Worm (Caenorhabditis elegans) whole organism, early embryonic: ENCODE data around the gene C34H4.1.

ENCODE experiments used
- ama-1 ChIP-seq: fragments of 150-350 bp; optimal IDR thresholded peaks from 2 replicates; lab custom pipeline; 2014
- flt-1 ChIP-seq: fragments of 200-800 bp; sonication (Bioruptor generic); IDR thresholded peaks from 2 replicates; pipeline ENCODE4 v1.3.6; 2022; ENCODE audit warnings: missing genetic modification characterization, missing compliant biosample characterization
- hmg-4 ChIP-seq: fragments of 200-800 bp; sonication (Bioruptor generic); optimal IDR thresholded peaks from 2 replicates; lab custom pipeline; 2018; ENCODE audit warnings: mild to moderate bottlenecking, missing genetic modification characterization, missing compliant biosample characterization
- pes-1 ChIP-seq: fragments of 200-800 bp; sonication (Bioruptor generic); IDR thresholded peaks from 2 replicates; pipeline ENCODE4 v1.3.6; 2022; ENCODE audit warnings: missing genetic modification reagents, missing genetic modification characterization, missing compliant biosample characterization
- tbx-11 ChIP-seq: fragments of 200-800 bp; sonication (Bioruptor generic); IDR thresholded peaks from 2 replicates; pipeline ENCODE4 v1.3.6; 2022; ENCODE audit warnings: missing genetic modification characterization, missing compliant biosample characterization
- tra-4 ChIP-seq: sonication (generic microtip); optimal IDR thresholded peaks from 2 replicates; lab custom pipeline; 2017; ENCODE audit warnings: missing genetic modification characterization, missing compliant biosample characterization

DNA sequence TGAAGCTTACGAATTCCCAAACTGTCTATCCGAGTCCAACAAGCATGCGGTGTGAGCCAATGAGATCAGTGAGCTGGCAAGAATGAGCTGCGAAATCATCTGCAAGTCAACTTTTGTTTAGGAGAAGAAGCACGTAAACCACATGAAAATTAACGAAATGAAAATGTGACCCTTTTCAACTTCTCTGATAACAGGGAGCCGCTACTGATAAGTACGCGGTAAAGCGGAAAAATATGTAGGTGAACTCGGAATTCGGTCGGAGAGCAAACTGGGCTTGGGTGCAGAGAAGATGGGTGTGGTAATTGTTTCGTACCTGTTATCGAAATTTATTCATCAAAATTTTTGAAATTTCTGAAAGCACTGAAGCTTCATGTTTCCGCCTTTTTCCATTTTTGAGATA lies 38.9 kb upstream of the C34H4.1 start, which contains the start of gene clec-172:
- TF ChIP-seq tra-4 (tag; lab: Kevin White, UChicago) (no peak), ama-1 (lab: Kevin White, UChicago) (no peak), pes-1 (GFP tag; lab: Robert Waterston, UW) (no peak), hmg-4 (GFP tag; lab: Kevin White, UChicago) (no peak), tbx-11 (no peak), flt-1 (no peak)
